Fruit fly (Drosophila melanogaster): ENCODE measurements around the gene Cyp4g1.

The Cyp4g1 gene

dm6 chrX:493445-494190, 24.5 kb upstream of the Cyp4g1 start, which contains the start of gene CG17896 (continued):
- TF ChIP-seq Blimp-1 (GFP tag; optimal IDR thresholded peaks at IDR 0.05) (peak; percentile 89), Eip93F (GFP tag; optimal IDR thresholded peaks at IDR 0.05) (peak; percentile 96), CG16779 (tag; optimal IDR thresholded peaks at IDR 0.05) (peak; percentile 91), pdm3 (GFP tag; optimal IDR thresholded peaks at IDR 0.05) (peak; percentile 99), Ets96B (tag; optimal IDR thresholded peaks at IDR 0.05) (peak; percentile 96), Met (GFP tag; optimal IDR thresholded peaks at IDR 0.05) (peak; percentile 98), CG8319 (GFP tag; optimal IDR thresholded peaks at IDR 0.05) (peak; percentile 95), CG11762 (GFP tag; optimal IDR thresholded peaks at IDR 0.05; ENCODE audit: insufficient read depth) (peak; percentile 96), CG8632 (GFP tag; optimal IDR thresholded peaks at IDR 0.05) (peak; percentile 95), topi (GFP tag; optimal IDR thresholded peaks at IDR 0.05) (peak; percentile 98), CG6808 (GFP tag; optimal IDR thresholded peaks at IDR 0.05) (peak; percentile 95), fkh (GFP tag; optimal IDR thresholded peaks at IDR 0.05) (peak; percentile 99), achi (GFP tag; optimal IDR thresholded peaks at IDR 0.05) (peak; percentile 97), CG32006 (GFP tag; optimal IDR thresholded peaks at IDR 0.05) (peak; percentile 98), acj6 (GFP tag; optimal IDR thresholded peaks at IDR 0.05) (peak; percentile 99), OdsH (GFP tag; optimal IDR thresholded peaks at IDR 0.05) (peak; percentile 98), Ets21C (GFP tag; optimal IDR thresholded peaks at IDR 0.05) (peak; percentile 98), svp (GFP tag) (peak; percentile 98), spab (GFP tag; optimal IDR thresholded peaks at IDR 0.05) (peak; percentile 94), CG3032 (tag; optimal IDR thresholded peaks at IDR 0.05) (peak; percentile 97), Hr39 (GFP tag; optimal IDR thresholded peaks at IDR 0.05) (peak; percentile 99), CG11902 (GFP tag; optimal IDR thresholded peaks at IDR 0.05) (peak; percentile 97), dsx (GFP tag; optimal IDR thresholded peaks at IDR 0.05; ENCODE audit: poor library complexity, severe bottlenecking) (peak; percentile 96), CG31627 (GFP tag; optimal IDR thresholded peaks at IDR 0.05) (peak; percentile 99), CG6163 (GFP tag; IDR thresholded peaks at IDR 0.05) (peak; percentile 99), CG8119 (GFP tag; IDR thresholded peaks at IDR 0.05) (peak; percentile 98), CG3919 (GFP tag; optimal IDR thresholded peaks at IDR 0.05) (peak; percentile 99), CG10631 (GFP tag; optimal IDR thresholded peaks at IDR 0.05) (peak; percentile 99), Smox (GFP tag; optimal IDR thresholded peaks at IDR 0.05) (peak; percentile 98), cyc (GFP tag; optimal IDR thresholded peaks at IDR 0.05) (peak; percentile 99), Gug (GFP tag; IDR thresholded peaks at IDR 0.05) (peak; percentile 99), Sox15 (GFP tag; optimal IDR thresholded peaks at IDR 0.05) (peak; percentile 96), CG6854 (GFP tag; optimal IDR thresholded peaks at IDR 0.05) (peak; percentile 93), Hr38 (GFP tag; optimal IDR thresholded peaks at IDR 0.05) (peak; percentile 47), CG7368 (GFP tag; optimal IDR thresholded peaks at IDR 0.05) (peak; percentile 99), CG1621 (tag; optimal IDR thresholded peaks at IDR 0.05) (peak; percentile 98), Eip78C (GFP tag) (peak; percentile 99), fd59A (GFP tag; optimal IDR thresholded peaks at IDR 0.05) (peak; percentile 96)

DNA sequence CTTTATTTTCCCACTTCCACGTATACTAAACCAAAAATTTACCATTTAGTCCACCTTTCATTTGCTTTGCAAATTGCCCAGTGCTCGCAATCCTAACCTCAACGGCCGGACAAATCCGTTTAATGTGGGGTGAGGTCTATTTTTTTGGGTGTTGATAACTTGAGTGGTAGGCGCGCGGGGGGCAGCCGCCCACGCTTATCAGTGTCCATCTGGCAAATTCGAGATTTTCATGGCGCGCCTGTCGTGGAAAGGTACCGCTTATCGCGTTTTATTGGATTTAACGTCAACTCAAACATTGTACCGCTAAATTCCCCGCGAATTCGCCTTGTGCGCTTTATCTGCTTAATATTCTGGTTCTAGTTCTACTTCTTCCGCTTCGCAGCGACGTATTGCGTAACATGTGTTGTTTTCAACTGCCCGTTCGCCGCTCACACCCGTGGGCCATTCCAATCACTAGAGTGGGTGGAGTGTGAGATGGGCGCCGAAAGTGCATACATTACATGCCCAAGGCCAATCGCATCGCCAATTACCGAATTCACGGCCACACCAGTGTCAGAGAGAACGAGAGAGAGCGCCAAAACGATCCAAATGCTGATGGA, 23.7 kb upstream of the Cyp4g1 start:
- peak; percentile 92 for TF ChIP-seq vri (GFP tag; optimal IDR thresholded peaks at IDR 0.05)
- no peak for TF ChIP-seq Met (GFP tag; optimal IDR thresholded peaks at IDR 0.05)
